Worm (Caenorhabditis elegans) whole organism, L4 larva: ENCODE data around the gene C07A9.12.

ENCODE experiments used
- F37D6.2 ChIP-seq: sonication (generic microtip); optimal IDR thresholded peaks from 2 replicates; lab custom pipeline; 2016; ENCODE audit warnings: mild to moderate bottlenecking, missing genetic modification characterization, missing compliant biosample characterization
- Y5F2A.4 ChIP-seq: fragments of 200-800 bp; sonication (Bioruptor generic); optimal IDR thresholded peaks from 2 replicates; lab custom pipeline; 2018; ENCODE audit warnings: mild to moderate bottlenecking, missing genetic modification characterization, missing compliant biosample characterization
- aha-1 ChIP-seq: fragments of 150-350 bp; peaks from one replicate; lab custom pipeline; 2014; ENCODE audit warnings: missing biosample characterization, missing genetic modification characterization
- arid-1 ChIP-seq: fragments of 200-800 bp; sonication (Bioruptor generic); conservative IDR thresholded peaks from 2 replicates; pipeline ENCODE4 v1.3.6; 2022; ENCODE audit warnings: missing genetic modification reagents, missing genetic modification characterization, missing compliant biosample characterization
- attf-4 ChIP-seq: sonication (generic microtip); optimal IDR thresholded peaks from 3 replicates; lab custom pipeline; 2017; ENCODE audit warnings: missing biosample characterization, missing genetic modification characterization
- ceh-28 ChIP-seq: fragments of 150-350 bp; optimal IDR thresholded peaks from 2 replicates; lab custom pipeline; 2014; ENCODE audit warnings: missing biosample characterization, missing genetic modification reagents, missing genetic modification characterization
- daf-16 ChIP-seq, 3 experiments: sonication (generic microtip); optimal IDR thresholded peaks; 2 replicates each; lab custom pipeline; 2016 to 2017; ENCODE audit warnings: missing genetic modification characterization in 3 of 3, missing genetic modification reagents in 3 of 3, mild to moderate bottlenecking in 2 of 3, missing compliant biosample characterization in 2 of 3, missing biosample characterization in 1 of 3, moderate library complexity in 1 of 3
- daf-8 ChIP-seq: fragments of 200-800 bp; sonication (Bioruptor generic); IDR thresholded peaks from 2 replicates; pipeline ENCODE4 v1.3.6; 2022; ENCODE audit warnings: missing genetic modification characterization, missing compliant biosample characterization
- dmd-6 ChIP-seq: fragments of 200-800 bp; sonication (Bioruptor generic); IDR thresholded peaks from 2 replicates; pipeline ENCODE4 v1.3.6; 2022; ENCODE audit warnings: missing genetic modification reagents, missing genetic modification characterization, missing compliant biosample characterization
- dmd-9 ChIP-seq: fragments of 200-800 bp; sonication (Bioruptor generic); IDR thresholded peaks from 2 replicates; pipeline ENCODE4 v1.3.6; 2022; ENCODE audit warnings: missing genetic modification reagents, missing genetic modification characterization, missing compliant biosample characterization
- duxl-1 ChIP-seq: sonication (generic microtip); optimal IDR thresholded peaks from 2 replicates; lab custom pipeline; 2016; ENCODE audit warnings: mild to moderate bottlenecking, missing genetic modification characterization, moderate library complexity, missing compliant biosample characterization; ENCODE audit not compliant: poor library complexity
- egl-43 ChIP-seq: fragments of 200-800 bp; sonication (Bioruptor generic); IDR thresholded peaks from 2 replicates; pipeline ENCODE4 v1.3.6; 2022; ENCODE audit warnings: missing genetic modification reagents, missing genetic modification characterization, missing compliant biosample characterization
- hlh-11 ChIP-seq: fragments of 200-800 bp; sonication (Bioruptor generic); optimal IDR thresholded peaks from 2 replicates; lab custom pipeline; 2018; ENCODE audit warnings: mild to moderate bottlenecking, missing genetic modification characterization, missing compliant biosample characterization
- hlh-30 ChIP-seq: sonication (generic microtip); optimal IDR thresholded peaks from 2 replicates; lab custom pipeline; 2017; ENCODE audit warnings: antibody characterized with exemption, mild to moderate bottlenecking, missing genetic modification characterization, missing compliant biosample characterization; ENCODE audit not compliant: insufficient read depth
- hmg-1.1 ChIP-seq: fragments of 200-800 bp; sonication (Bioruptor generic); IDR thresholded peaks from 2 replicates; pipeline ENCODE4 v1.3.6; 2022; ENCODE audit warnings: missing genetic modification reagents, missing genetic modification characterization, missing compliant biosample characterization
- jun-1 ChIP-seq: fragments of 150-350 bp; optimal IDR thresholded peaks from 2 replicates; lab custom pipeline; 2014; ENCODE audit warnings: missing biosample characterization, missing genetic modification reagents, missing genetic modification characterization
- lin-1 ChIP-seq: fragments of 200-800 bp; sonication (Bioruptor generic); IDR thresholded peaks from 2 replicates; pipeline ENCODE4 v1.3.6; 2022; ENCODE audit warnings: missing genetic modification reagents, missing genetic modification characterization, missing compliant biosample characterization
- lin-13 ChIP-seq: fragments of 150-350 bp; optimal IDR thresholded peaks from 2 replicates; lab custom pipeline; 2014; ENCODE audit warnings: missing biosample characterization, missing genetic modification reagents, missing genetic modification characterization
- lsy-2 ChIP-seq, 2 experiments: fragments of 150-350 bp in 1 of 2; sonication (generic microtip) in 1 of 2; optimal IDR thresholded peaks; 2 replicates each; lab custom pipeline; 2014 to 2017; ENCODE audit warnings: missing biosample characterization in 2 of 2, missing genetic modification characterization in 2 of 2
- mdl-1 ChIP-seq, 2 experiments: fragments of 150-350 bp in 1 of 2; sonication (generic microtip) in 1 of 2; optimal IDR thresholded peaks; 2 replicates each; lab custom pipeline; 2014 to 2017; ENCODE audit warnings: missing biosample characterization in 2 of 2, missing genetic modification characterization in 2 of 2
- mep-1 ChIP-seq: fragments of 150-350 bp; sonication (generic microtip); optimal IDR thresholded peaks from 3 replicates; lab custom pipeline; 2014; ENCODE audit warnings: missing biosample characterization, missing genetic modification characterization
- mes-2 ChIP-seq: sonication (generic microtip); optimal IDR thresholded peaks from 2 replicates; lab custom pipeline; 2016; ENCODE audit warnings: missing genotype, mild to moderate bottlenecking, missing genetic modification characterization, missing compliant biosample characterization; ENCODE audit not compliant: poor library complexity, severe bottlenecking
- nhr-10 ChIP-seq: fragments of 150-350 bp; optimal IDR thresholded peaks from 2 replicates; lab custom pipeline; 2014; ENCODE audit warnings: missing biosample characterization, missing genetic modification characterization
- nhr-102 ChIP-seq: sonication (generic microtip); optimal IDR thresholded peaks from 2 replicates; lab custom pipeline; 2016; ENCODE audit warnings: mild to moderate bottlenecking, missing genetic modification characterization, moderate library complexity, missing compliant biosample characterization
- nhr-237 ChIP-seq: sonication (generic microtip); optimal IDR thresholded peaks from 2 replicates; lab custom pipeline; 2017; ENCODE audit warnings: missing biosample characterization, missing genetic modification characterization
- nhr-25 ChIP-seq: sonication (generic microtip); optimal IDR thresholded peaks from 2 replicates; lab custom pipeline; 2017; ENCODE audit warnings: missing genetic modification characterization, mild to moderate bottlenecking, missing compliant biosample characterization, antibody characterized with exemption, moderate library complexity, borderline replicate concordance; ENCODE audit not compliant: insufficient read depth
- nhr-77 ChIP-seq: fragments of 150-350 bp; optimal IDR thresholded peaks from 2 replicates; lab custom pipeline; 2014; ENCODE audit warnings: missing biosample characterization, missing genetic modification characterization
- rbr-2 ChIP-seq: sonication (generic microtip); optimal IDR thresholded peaks from 2 replicates; lab custom pipeline; 2016; ENCODE audit warnings: missing genotype, missing genetic modification characterization, missing compliant biosample characterization
- sdz-12 ChIP-seq: fragments of 200-800 bp; sonication (Bioruptor generic); optimal IDR thresholded peaks from 2 replicates; lab custom pipeline; 2018; ENCODE audit warnings: mild to moderate bottlenecking, missing genetic modification characterization, missing compliant biosample characterization
- set-16 ChIP-seq: fragments of 200-800 bp; sonication (Bioruptor generic); IDR thresholded peaks from 2 replicates; pipeline ENCODE4 v1.3.6; 2022; ENCODE audit warnings: missing genetic modification reagents, missing genetic modification characterization, missing compliant biosample characterization
- skn-1 ChIP-seq: fragments of 150-350 bp; optimal IDR thresholded peaks from 2 replicates; lab custom pipeline; 2014; ENCODE audit warnings: missing biosample characterization, missing genetic modification characterization
- snpc-1.2 ChIP-seq: fragments of 200-800 bp; sonication (Bioruptor generic); IDR thresholded peaks from 2 replicates; pipeline ENCODE4 v1.3.6; 2022; ENCODE audit warnings: missing genetic modification reagents, missing genetic modification characterization, missing compliant biosample characterization
- tag-97 ChIP-seq: fragments of 200-800 bp; sonication (Bioruptor generic); IDR thresholded peaks from 2 replicates; pipeline ENCODE4 v1.3.6; 2022; ENCODE audit warnings: missing genetic modification characterization, missing compliant biosample characterization
- unc-62 ChIP-seq, 3 experiments: fragments of 150-350 bp in 1 of 3; sonication (generic microtip); optimal IDR thresholded peaks in 2 of 3; peaks in 1 of 3; 1 replicate in 1 of 3; 2 replicates in 2 of 3; lab custom pipeline; 2014 to 2017; ENCODE audit warnings: missing biosample characterization in 3 of 3, missing genetic modification characterization in 3 of 3, missing genetic modification reagents in 3 of 3, missing genotype in 1 of 3
- zfp-3 ChIP-seq: fragments of 200-800 bp; sonication (Bioruptor generic); conservative IDR thresholded peaks from 2 replicates; pipeline ENCODE4 v1.3.6; 2022; ENCODE audit warnings: missing genetic modification reagents, missing genetic modification characterization, missing compliant biosample characterization

The C07A9.12 gene

DNA sequence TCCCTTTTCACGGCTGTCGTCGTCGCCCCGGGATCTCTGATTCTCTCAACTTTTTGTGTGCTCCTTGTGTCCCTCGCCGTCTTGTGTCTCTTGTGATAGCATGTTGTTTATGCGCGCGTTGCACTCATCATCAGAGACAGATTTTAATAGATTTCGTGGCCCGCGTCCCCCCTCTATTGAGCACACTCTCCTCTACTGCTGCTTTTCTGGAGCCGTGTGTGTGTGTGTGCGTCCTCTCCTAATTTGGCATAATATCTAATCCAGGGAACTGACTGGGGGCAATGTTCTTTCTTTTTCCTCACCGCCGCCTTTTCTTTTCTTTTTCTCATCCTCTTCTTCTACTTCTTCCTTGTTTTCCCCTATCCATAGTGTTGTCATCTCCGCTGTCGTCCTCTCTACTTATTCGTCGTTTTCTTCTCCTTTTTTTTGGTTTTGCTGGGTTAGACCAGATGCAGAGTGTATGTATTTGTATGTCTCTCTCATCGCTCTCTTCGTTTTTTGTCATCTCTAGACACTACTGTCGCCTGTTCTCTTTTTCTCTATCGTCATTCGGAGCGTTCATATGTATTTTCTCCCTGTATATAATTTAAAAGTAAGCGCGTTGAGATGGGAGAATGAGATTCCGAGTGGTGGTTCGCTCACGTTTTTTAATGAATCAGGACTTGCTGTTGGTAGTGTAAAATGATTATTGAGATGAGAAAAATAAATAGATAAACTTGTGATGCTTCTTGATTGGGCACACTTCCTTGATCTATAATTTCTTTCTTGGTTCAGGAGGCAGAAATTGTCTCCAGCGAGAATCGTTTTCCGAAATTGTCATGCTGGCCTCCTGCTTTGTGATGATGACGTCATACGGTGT lies 23.4 kb downstream of the C07A9.12 start (continued):
- TF ChIP-seq F37D6.2 (peak; percentile 13), duxl-1 (tag; lab: Kevin White, UChicago) (no peak), lin-1 (GFP tag; lab: Robert Waterston, UW) (no peak), arid-1 (GFP tag; lab: Robert Waterston, UW) (no peak)

- TF ChIP-seq mdl-1 (tag; optimal IDR thresholded peaks at IDR 0.05; lab: Kevin White, UChicago) (peak in 1 of 2 experiments; percentile 67), sdz-12 (no peak), dmd-9 (GFP tag; lab: Robert Waterston, UW) (no peak), daf-16 (GFP tag; optimal IDR thresholded peaks at IDR 0.05; lab: Kevin White, UChicago) (no peak), daf-16 (tag; optimal IDR thresholded peaks at IDR 0.05; lab: Kevin White, UChicago) (peak; percentile 20), hmg-1.1 (GFP tag; lab: Robert Waterston, UW) (peak; percentile 7; the same call in 1 of the 2 replicates), nhr-25 (tag; lab: Kevin White, UChicago) (peak; percentile 31), Y5F2A.4 (no peak), set-16 (GFP tag; lab: Robert Waterston, UW) (peak; percentile 27; the same call in 1 of the 2 replicates), zfp-3 (no peak), nhr-10 (tag; lab: Kevin White, UChicago) (no peak), nhr-102 (tag; lab: Kevin White, UChicago) (no peak), ceh-28 (tag; lab: Kevin White, UChicago) (no peak), mep-1 (peak; percentile 23), tag-97 (GFP tag; lab: Robert Waterston, UW) (no peak), daf-8 (no peak), lin-1 (GFP tag; lab: Robert Waterston, UW) (no peak), rbr-2 (tag; lab: Kevin White, UChicago) (peak; percentile 3), unc-62 (GFP tag; optimal IDR thresholded peaks at IDR 0.05 in 1 of 2; lab: Kevin White, UChicago) (peak in 1 of 2 experiments; percentile 38), unc-62 (tag; optimal IDR thresholded peaks at IDR 0.05; lab: Kevin White, UChicago) (no peak), hlh-30 (tag; lab: Kevin White, UChicago) (peak; percentile 48), jun-1 (tag; lab: Kevin White, UChicago) (no peak), aha-1 (tag; lab: Kevin White, UChicago) (peak; percentile 72), hlh-11 (tag; lab: Kevin White, UChicago) (peak; percentile 48), nhr-77 (no peak), dmd-6 (GFP tag; lab: Robert Waterston, UW) (peak; percentile 17; the same call in 1 of the 2 replicates), F37D6.2 (peak; percentile 1), lsy-2 (tag; optimal IDR thresholded peaks at IDR 0.05; lab: Kevin White, UChicago) (peak in 1 of 2 experiments; percentile 6), egl-43 (GFP tag; lab: Robert Waterston, UW) (0 out of 2 replicates have a peak, but pooled peaks have one; percentile 15), mes-2 (tag; lab: Kevin White, UChicago) (peak; percentile 24)
Observed at ce11 chrIII:9702665-9703252, 24.6 kb downstream of the C07A9.12 start.

ce11 chrIII:9701798-9702197 lies 25.5 kb downstream of the C07A9.12 start:
- TF ChIP-seq lin-13 (GFP tag; lab: Kevin White, UChicago) (no peak), snpc-1.2 (GFP tag; lab: Robert Waterston, UW) (no peak), skn-1 (tag; lab: Kevin White, UChicago) (no peak), aha-1 (tag; lab: Kevin White, UChicago) (peak; percentile 64), nhr-237 (tag; lab: Kevin White, UChicago) (no peak), set-16 (GFP tag; lab: Robert Waterston, UW) (peak; percentile 35; the same call in 1 of the 2 replicates), hmg-1.1 (GFP tag; lab: Robert Waterston, UW) (peak; percentile 58), unc-62 (GFP tag; optimal IDR thresholded peaks at IDR 0.05 in 1 of 2; lab: Kevin White, UChicago) (peak in 1 of 2 experiments; percentile 89), unc-62 (tag; optimal IDR thresholded peaks at IDR 0.05; lab: Kevin White, UChicago) (no peak), attf-4 (no peak), arid-1 (GFP tag; lab: Robert Waterston, UW) (0 out of 2 replicates have a peak, but pooled peaks have one; percentile 30)
